Worm (Caenorhabditis elegans): ENCODE results near the gene Y45G12C.1.

DNA sequence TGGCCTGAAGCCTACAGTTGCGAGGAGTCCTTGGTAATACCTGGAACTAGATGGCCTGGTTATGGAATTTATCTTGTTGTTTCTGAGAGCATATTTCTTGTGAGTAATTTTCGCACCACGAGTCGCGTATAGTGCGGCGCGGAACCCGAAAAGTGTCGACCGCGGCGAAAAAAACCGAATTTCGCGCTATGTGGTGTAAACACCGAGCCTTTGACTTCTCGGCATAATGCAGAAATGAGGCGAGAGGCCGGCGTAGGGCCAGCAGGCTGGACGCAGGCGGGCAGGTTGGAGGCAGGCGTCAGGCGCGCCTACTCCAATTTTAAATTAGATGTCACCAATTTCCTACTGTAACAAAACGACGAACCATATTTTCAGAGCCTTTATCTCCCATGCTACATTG lies 10.2 kb downstream of the Y45G12C.1 start:
- TF ChIP-seq mls-2 (tag; optimal IDR thresholded peaks at IDR 0.05) (no peak), drap-1 (GFP tag; optimal IDR thresholded peaks at IDR 0.05) (no peak), ceh-83 (GFP tag; optimal IDR thresholded peaks at IDR 0.05) (no peak), nhr-76 (tag; optimal IDR thresholded peaks at IDR 0.05) (no peak), sptf-1 (tag; optimal IDR thresholded peaks at IDR 0.05) (no peak), elt-3 (tag; optimal IDR thresholded peaks at IDR 0.05) (no peak), unc-62 (GFP tag; optimal IDR thresholded peaks at IDR 0.05) (no peak), sem-2 (GFP tag; optimal IDR thresholded peaks at IDR 0.05) (no peak), ceh-43 (GFP tag; optimal IDR thresholded peaks at IDR 0.05) (no peak), nhr-28 (tag; optimal IDR thresholded peaks at IDR 0.05) (no peak), lsy-2 (tag; optimal IDR thresholded peaks at IDR 0.05) (no peak), snpc-4 (tag; optimal IDR thresholded peaks at IDR 0.05) (no peak)

Measured in whole organism, mixed stage, embryonic.